Worm (Caenorhabditis elegans): ENCODE data around the gene mrpl-36.

mrpl-36 gene

DNA sequence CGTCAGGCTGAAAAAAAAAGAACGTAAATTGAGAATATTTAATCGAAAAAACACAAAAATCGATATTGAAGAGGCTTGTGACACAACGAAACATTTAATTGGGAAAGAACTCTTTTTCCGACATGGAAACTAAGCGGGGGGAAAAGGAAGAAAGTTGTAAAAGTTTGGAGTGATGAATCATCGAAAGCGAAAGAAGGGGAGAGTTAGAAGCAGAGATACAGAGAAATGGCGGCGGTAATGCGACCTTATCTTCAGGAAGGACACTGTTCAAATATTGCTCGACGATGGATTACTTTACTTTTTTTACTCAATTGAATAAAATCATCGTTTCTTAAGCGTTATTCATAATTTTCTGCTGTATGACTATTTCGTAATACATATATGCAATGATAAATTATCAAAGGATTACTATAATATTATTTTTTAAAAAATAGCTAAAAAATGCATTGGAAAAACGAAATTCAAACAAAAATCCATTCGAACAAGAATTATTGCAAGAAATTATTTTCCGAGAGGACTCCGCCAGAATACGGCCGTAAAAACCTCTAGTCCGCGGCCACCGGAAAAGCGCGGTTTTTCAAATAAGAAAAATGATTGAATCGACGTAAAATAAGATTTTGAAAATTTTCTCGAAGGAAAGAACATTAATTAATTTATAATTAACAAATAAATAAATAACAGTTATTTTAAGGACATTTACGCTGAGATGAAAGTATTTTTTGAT lies 20.0 kb upstream of the mrpl-36 start, which contains the start of gene dhhc-4 (continued):
- TF ChIP-seq ama-1 (optimal IDR thresholded peaks at IDR 0.05), result no peak
- TF ChIP-seq nhr-12 (tag; optimal IDR thresholded peaks at IDR 0.05), result no peak
- TF ChIP-seq unc-130 (tag; optimal IDR thresholded peaks at IDR 0.05), result peak; percentile 28
- peak; percentile 95 for TF ChIP-seq nhr-47 (tag; optimal IDR thresholded peaks at IDR 0.05)
- peak; percentile 52 for TF ChIP-seq mep-1 (tag; optimal IDR thresholded peaks at IDR 0.05)
- peak; percentile 73 for TF ChIP-seq Y116A8C.19 (tag; optimal IDR thresholded peaks at IDR 0.05; ENCODE audit: borderline replicate concordance)
- peak; percentile 0 for TF ChIP-seq F16B12.6 (tag; optimal IDR thresholded peaks at IDR 0.05)
- peak; percentile 80 for TF ChIP-seq efl-3 (GFP tag; optimal IDR thresholded peaks at IDR 0.05)
- peak; percentile 85 for TF ChIP-seq hlh-4 (tag; optimal IDR thresholded peaks at IDR 0.05)
- peak; percentile 33 for TF ChIP-seq vab-15 (tag; optimal IDR thresholded peaks at IDR 0.05)
- no peak for TF ChIP-seq lin-13 (GFP tag; optimal IDR thresholded peaks at IDR 0.05)
- peak in 1 of 2 experiments; percentile 96 for TF ChIP-seq ztf-11 (tag; optimal IDR thresholded peaks at IDR 0.05)
- TF ChIP-seq mab-9 (GFP tag; IDR thresholded peaks at IDR 0.05), result peak; percentile 87
- TF ChIP-seq rnt-1 (tag; optimal IDR thresholded peaks at IDR 0.05), result peak; percentile 99
- peak; percentile 90 for TF ChIP-seq nhr-19 (GFP tag; conservative IDR thresholded peaks at IDR 0.05)
- peak; percentile 88 to 93 (median 91) for TF ChIP-seq dpl-1 (GFP tag; optimal IDR thresholded peaks at IDR 0.05)
- TF ChIP-seq efl-1 (optimal IDR thresholded peaks at IDR 0.05), result peak; percentile 88 to 94
- peak; percentile 93 to 99 for TF ChIP-seq efl-1 (GFP tag; optimal IDR thresholded peaks at IDR 0.05 in 1 of 2)
- no peak for TF ChIP-seq nhr-11 (tag; optimal IDR thresholded peaks at IDR 0.05)
- TF ChIP-seq nhr-20 (tag; optimal IDR thresholded peaks at IDR 0.05), result peak; percentile 85
- peak; percentile 95 for TF ChIP-seq egl-13 (tag; optimal IDR thresholded peaks at IDR 0.05)
- TF ChIP-seq ceh-8 (GFP tag; optimal IDR thresholded peaks at IDR 0.05), result peak; percentile 87
- peak; percentile 78 for TF ChIP-seq ceh-88 (GFP tag; IDR thresholded peaks at IDR 0.05)
- peak; percentile 74 to 87 for TF ChIP-seq lsy-2 (tag; optimal IDR thresholded peaks at IDR 0.05)
- peak; percentile 88 for TF ChIP-seq unc-98 (GFP tag; IDR thresholded peaks at IDR 0.05)
- TF ChIP-seq unc-62 (GFP tag; optimal IDR thresholded peaks at IDR 0.05), result no peak
- TF ChIP-seq nhr-237 (tag; optimal IDR thresholded peaks at IDR 0.05), result no peak
- TF ChIP-seq nhr-71 (tag; optimal IDR thresholded peaks at IDR 0.05), result peak; percentile 94
- no peak for TF ChIP-seq aha-1 (tag; optimal IDR thresholded peaks at IDR 0.05)
- no peak for TF ChIP-seq sptf-1 (tag; optimal IDR thresholded peaks at IDR 0.05)
- TF ChIP-seq xbp-1 (tag; optimal IDR thresholded peaks at IDR 0.05), result peak; percentile 90
- TF ChIP-seq irx-1 (tag; optimal IDR thresholded peaks at IDR 0.05), result peak; percentile 95
- TF ChIP-seq lin-39 (tag; optimal IDR thresholded peaks at IDR 0.05), result peak; percentile 86
- TF ChIP-seq C04F5.9 (tag; optimal IDR thresholded peaks at IDR 0.05), result peak; percentile 84
- peak; percentile 89 for TF ChIP-seq blmp-1 (tag; optimal IDR thresholded peaks at IDR 0.05)
- peak; percentile 78 for TF ChIP-seq hlh-17 (GFP tag; optimal IDR thresholded peaks at IDR 0.05; ENCODE audit: borderline replicate concordance)
- TF ChIP-seq pag-3 (tag; optimal IDR thresholded peaks at IDR 0.05; ENCODE audit: borderline replicate concordance, insufficient read depth), result no peak
- no peak for TF ChIP-seq nhr-28 (tag; optimal IDR thresholded peaks at IDR 0.05)
- peak; percentile 37 for TF ChIP-seq lin-15B (tag; optimal IDR thresholded peaks at IDR 0.05)
- TF ChIP-seq nhr-85 (tag), result peak; percentile 92
- TF ChIP-seq mef-2 (tag; optimal IDR thresholded peaks at IDR 0.05), result no peak
- peak; percentile 52 to 58 (median 55) for TF ChIP-seq ceh-82 (tag; optimal IDR thresholded peaks at IDR 0.05)
- peak; percentile 28 for TF ChIP-seq snpc-4 (tag; optimal IDR thresholded peaks at IDR 0.05)
- no peak for TF ChIP-seq ztf-4 (tag; optimal IDR thresholded peaks at IDR 0.05)
- peak; percentile 77 for TF ChIP-seq snu-23 (GFP tag; optimal IDR thresholded peaks at IDR 0.05)
- TF ChIP-seq unc-86 (tag; optimal IDR thresholded peaks at IDR 0.05), result peak; percentile 83
- TF ChIP-seq fkh-4 (tag; optimal IDR thresholded peaks at IDR 0.05; ENCODE audit: borderline replicate concordance), result peak; percentile 97
- TF ChIP-seq fos-1 (tag; optimal IDR thresholded peaks at IDR 0.05), result no peak
- no peak for TF ChIP-seq fkh-10 (GFP tag; optimal IDR thresholded peaks at IDR 0.05)
- TF ChIP-seq pax-3 (tag; optimal IDR thresholded peaks at IDR 0.05), result peak; percentile 95
- TF ChIP-seq pqm-1 (tag; optimal IDR thresholded peaks at IDR 0.05), result no peak
- TF ChIP-seq C34B4.2 (tag; optimal IDR thresholded peaks at IDR 0.05), result no peak
